Fruit fly (Drosophila melanogaster): ENCODE results near the gene CG7246.

CG7246 gene

dm6 chrX:9082600-9082999, 1.7 kb upstream of the CG7246 start, which contains the start of gene APC4 (continued):
- TF ChIP-seq CG4820 (GFP tag; optimal IDR thresholded peaks at IDR 0.05) = peak; percentile 31
- peak; percentile 26 for TF ChIP-seq CG10543 (GFP tag; optimal IDR thresholded peaks at IDR 0.05)
- no peak for TF ChIP-seq CG34422 (GFP tag; IDR thresholded peaks at IDR 0.05)
- no peak for TF ChIP-seq CG11398 (GFP tag; optimal IDR thresholded peaks at IDR 0.05)
- peak; percentile 53 for TF ChIP-seq CG13424 (tag; optimal IDR thresholded peaks at IDR 0.05)
- peak; percentile 9 for TF ChIP-seq CG10209 (GFP tag; optimal IDR thresholded peaks at IDR 0.05)
- TF ChIP-seq chif (GFP tag; optimal IDR thresholded peaks at IDR 0.05) = peak in 1 of 2 experiments; percentile 34
- peak; percentile 50 for TF ChIP-seq sug (tag; optimal IDR thresholded peaks at IDR 0.05)
- peak; percentile 18; the same call in 1 of the 2 replicates for TF ChIP-seq Ptx1 (GFP tag; IDR thresholded peaks at IDR 0.05)
- TF ChIP-seq zfh2 (GFP tag; optimal IDR thresholded peaks at IDR 0.05) = peak; percentile 36
- peak; percentile 39 for TF ChIP-seq lilli (GFP tag; optimal IDR thresholded peaks at IDR 0.05)
- TF ChIP-seq Abd-B (GFP tag; optimal IDR thresholded peaks at IDR 0.05) = peak; percentile 24
- peak; percentile 16; the same call in 1 of the 2 replicates for TF ChIP-seq slbo (GFP tag; IDR thresholded peaks at IDR 0.05)
- peak; percentile 30 for TF ChIP-seq Camta (GFP tag; optimal IDR thresholded peaks at IDR 0.05)
- peak; percentile 12 for TF ChIP-seq CG10979 (tag; optimal IDR thresholded peaks at IDR 0.05)
- TF ChIP-seq pfk (GFP tag; optimal IDR thresholded peaks at IDR 0.05) = no peak
- TF ChIP-seq PHDP (tag; optimal IDR thresholded peaks at IDR 0.05) = peak; percentile 2
- peak; percentile 60 for TF ChIP-seq Sry-δ (GFP tag; optimal IDR thresholded peaks at IDR 0.05)
- no peak for TF ChIP-seq da (GFP tag; optimal IDR thresholded peaks at IDR 0.05)
- peak in 1 of 2 experiments; percentile 41 for TF ChIP-seq Hr51 (GFP tag; optimal IDR thresholded peaks at IDR 0.05)
- TF ChIP-seq CG12391 (tag; optimal IDR thresholded peaks at IDR 0.05) = peak; percentile 56
- no peak for TF ChIP-seq CG31224 (GFP tag; IDR thresholded peaks at IDR 0.05)
- no peak for TF ChIP-seq CG3995 (GFP tag; optimal IDR thresholded peaks at IDR 0.05)
- TF ChIP-seq CG9817 (tag; optimal IDR thresholded peaks at IDR 0.05) = peak; percentile 31
- TF ChIP-seq CG30403 (GFP tag; optimal IDR thresholded peaks at IDR 0.05) = peak; percentile 55
- TF ChIP-seq GATAe (GFP tag; conservative IDR thresholded peaks at IDR 0.05) = no peak
- peak; percentile 6 for TF ChIP-seq CG9727 (GFP tag; optimal IDR thresholded peaks at IDR 0.05)
- TF ChIP-seq CG13624 (GFP tag; optimal IDR thresholded peaks at IDR 0.05) = peak; percentile 27
- no peak for TF ChIP-seq ara (GFP tag; IDR thresholded peaks at IDR 0.05)
- no peak for TF ChIP-seq ewg (GFP tag; optimal IDR thresholded peaks at IDR 0.05)
- TF ChIP-seq Nf-YC (tag; optimal IDR thresholded peaks at IDR 0.05) = peak; percentile 42
- no peak for TF ChIP-seq ap (GFP tag; IDR thresholded peaks at IDR 0.05)
- peak; percentile 14 for TF ChIP-seq odd (GFP tag; optimal IDR thresholded peaks at IDR 0.05)
- no peak for TF ChIP-seq hbn (GFP tag; IDR thresholded peaks at IDR 0.05; ENCODE audit: partially characterized antibody)
- peak; percentile 51 for TF ChIP-seq CG9932 (GFP tag; IDR thresholded peaks at IDR 0.05)
- TF ChIP-seq CG14667 (GFP tag; IDR thresholded peaks at IDR 0.05) = no peak
- TF ChIP-seq tin (GFP tag; optimal IDR thresholded peaks at IDR 0.05) = peak; percentile 25
- TF ChIP-seq trh (GFP tag; optimal IDR thresholded peaks at IDR 0.05) = no peak
- TF ChIP-seq CG18262 (tag; optimal IDR thresholded peaks at IDR 0.05) = peak; percentile 45
- peak; percentile 17 for TF ChIP-seq CG8290 (GFP tag; optimal IDR thresholded peaks at IDR 0.05)
- no peak for TF ChIP-seq CG8290 (tag; optimal IDR thresholded peaks at IDR 0.05)
- peak; percentile 43 for TF ChIP-seq CG34376 (GFP tag; optimal IDR thresholded peaks at IDR 0.05)

DNA sequence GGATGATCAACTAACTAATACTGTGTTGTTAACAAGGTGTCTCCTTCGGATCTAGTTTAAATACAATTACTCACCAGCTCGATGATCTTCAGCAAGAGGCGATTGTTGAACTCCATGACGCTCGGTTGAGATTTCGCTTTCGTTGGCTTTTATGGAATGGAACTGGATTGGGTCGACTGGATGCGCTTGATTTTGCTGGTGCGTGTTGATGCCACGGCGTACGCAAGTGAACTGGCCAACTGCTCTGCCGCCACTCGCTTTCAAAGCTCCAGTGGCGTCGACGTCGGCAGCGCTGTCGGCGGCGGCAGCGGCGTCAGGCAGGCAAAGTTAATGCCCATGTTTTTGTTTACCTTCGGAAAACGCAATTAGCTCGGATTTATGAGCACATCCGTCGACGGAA, 2.6 kb downstream of the CG7246 start, which contains the start of gene CG44325:
Gene CG44325 (minus strand): TSS at position 237 of the 400 bp plus-strand sequence.
- TF ChIP-seq CG15601 (tag; optimal IDR thresholded peaks at IDR 0.05) (peak; percentile 11), ttk (GFP tag; IDR thresholded peaks at IDR 0.05) (no peak), trem (tag; optimal IDR thresholded peaks at IDR 0.05) (no peak), Bteb2 (GFP tag; optimal IDR thresholded peaks at IDR 0.05) (no peak), crc (GFP tag; optimal IDR thresholded peaks at IDR 0.05) (no peak), CG4328 (GFP tag; optimal IDR thresholded peaks at IDR 0.05) (no peak), Atf-2 (GFP tag; optimal IDR thresholded peaks at IDR 0.05) (no peak), pfk (GFP tag; optimal IDR thresholded peaks at IDR 0.05) (no peak), Mad (GFP tag; optimal IDR thresholded peaks at IDR 0.05) (no peak), lbe (GFP tag; optimal IDR thresholded peaks at IDR 0.05) (peak; percentile 41), CG8765 (GFP tag; IDR thresholded peaks at IDR 0.05) (no peak), CG32767 (GFP tag; IDR thresholded peaks at IDR 0.05) (no peak), ap (GFP tag; IDR thresholded peaks at IDR 0.05) (peak; percentile 30; the same call in 1 of the 2 replicates), gro (GFP tag; optimal IDR thresholded peaks at IDR 0.05) (peak; percentile 48)
